Fruit fly (Drosophila melanogaster): Measurements from ENCODE around the gene fz4.

Gene fz4

DNA sequence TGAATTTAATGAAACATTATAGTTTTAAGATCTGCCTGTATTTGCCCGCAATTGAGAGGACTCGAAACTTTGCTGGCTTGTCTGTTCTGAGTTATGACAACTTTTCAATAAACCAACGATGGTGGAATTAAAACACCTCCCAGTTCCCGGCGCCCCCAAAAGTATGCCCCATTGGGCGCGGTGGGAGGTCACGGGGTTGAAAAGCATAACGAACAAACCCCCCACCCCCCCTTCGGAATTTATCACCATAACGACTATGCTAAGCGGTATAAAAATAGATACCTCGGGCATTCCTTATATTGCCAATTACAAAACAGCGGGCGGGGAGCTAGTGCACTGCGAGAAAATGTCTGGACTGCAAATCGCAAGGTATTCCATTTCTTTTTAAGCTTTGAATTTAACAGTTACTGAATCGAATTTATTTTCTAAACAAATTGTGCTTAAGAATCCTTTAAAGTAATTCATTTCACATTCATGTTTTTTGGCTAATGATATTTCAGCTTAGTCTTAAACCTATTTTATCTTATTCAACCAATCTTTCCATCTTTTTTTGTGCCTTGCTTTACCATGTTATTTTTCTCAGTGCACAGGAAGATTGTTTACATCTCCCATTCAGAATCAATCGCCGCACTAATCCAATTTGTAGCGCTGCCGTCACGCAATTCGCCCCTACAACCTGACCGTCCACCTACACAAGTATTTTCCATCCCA lies 8.7 kb downstream of the fz4 start:
- peak; percentile 84 for TF ChIP-seq CG5204 (GFP tag; optimal IDR thresholded peaks at IDR 0.05)
- peak; percentile 85 for TF ChIP-seq CG33017 (tag; optimal IDR thresholded peaks at IDR 0.05)
- peak; percentile 76 for TF ChIP-seq CG11617 (GFP tag; optimal IDR thresholded peaks at IDR 0.05)
- TF ChIP-seq CG12768 (GFP tag; optimal IDR thresholded peaks at IDR 0.05), result peak; percentile 66
- peak; percentile 78 for TF ChIP-seq CG7101 (tag; optimal IDR thresholded peaks at IDR 0.05)
- TF ChIP-seq CG1620 (GFP tag; optimal IDR thresholded peaks at IDR 0.05), result peak; percentile 61
- TF ChIP-seq CG14711 (tag; optimal IDR thresholded peaks at IDR 0.05), result peak; percentile 65
- TF ChIP-seq cic (GFP tag; optimal IDR thresholded peaks at IDR 0.05), result no peak
- peak; percentile 61 for TF ChIP-seq Crg-1 (GFP tag; optimal IDR thresholded peaks at IDR 0.05)
- TF ChIP-seq toe (GFP tag; optimal IDR thresholded peaks at IDR 0.05), result peak; percentile 64
- TF ChIP-seq cnc (optimal IDR thresholded peaks at IDR 0.05), result no peak
- TF ChIP-seq bab1 (GFP tag; optimal IDR thresholded peaks at IDR 0.05), result peak; percentile 80
- peak; percentile 56 for TF ChIP-seq Hr96 (GFP tag; optimal IDR thresholded peaks at IDR 0.05)
- TF ChIP-seq Mnt (GFP tag; optimal IDR thresholded peaks at IDR 0.05), result peak; percentile 36
- peak; percentile 77 for TF ChIP-seq CG7045 (GFP tag; optimal IDR thresholded peaks at IDR 0.05)
- no peak for TF ChIP-seq kay (GFP tag; ENCODE audit: borderline replicate concordance)
- peak; percentile 27 for TF ChIP-seq pad (GFP tag; optimal IDR thresholded peaks at IDR 0.05)
- peak; percentile 62 for TF ChIP-seq tj (GFP tag; optimal IDR thresholded peaks at IDR 0.05)
- TF ChIP-seq Clk (GFP tag; optimal IDR thresholded peaks at IDR 0.05), result peak; percentile 8
- peak; percentile 3 for TF ChIP-seq ovo (GFP tag; optimal IDR thresholded peaks at IDR 0.05)

DNA sequence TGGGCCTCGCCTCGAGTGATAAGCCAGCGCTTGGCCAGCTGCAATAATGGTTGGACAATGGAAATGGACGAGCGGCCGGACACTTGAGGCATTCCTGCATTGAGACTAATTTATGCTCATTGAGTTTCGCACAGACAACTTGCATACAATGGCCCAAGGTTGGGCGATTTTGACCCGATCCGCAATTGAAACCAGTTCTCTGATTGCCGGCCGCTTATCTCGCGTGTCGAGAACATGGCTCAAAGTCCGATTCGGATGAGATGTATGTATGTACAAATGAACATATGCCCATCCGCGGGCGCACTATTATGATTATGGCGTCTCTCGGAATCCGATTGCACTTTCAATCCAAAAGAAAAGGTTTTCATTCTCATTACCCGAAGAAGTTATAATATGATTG lies 9.4 kb downstream of the fz4 start:
- peak; percentile 13 for TF ChIP-seq CG12768 (GFP tag; optimal IDR thresholded peaks at IDR 0.05)
- no peak for TF ChIP-seq CG5204 (GFP tag; optimal IDR thresholded peaks at IDR 0.05)

dm6 chrX:7097859-7098303 lies 12.2 kb downstream of the fz4 start, which contains the start of gene Sxl:
Gene Sxl, minus strand, starts transcription at chrX:7098053.
- TF ChIP-seq Hr96 (GFP tag; optimal IDR thresholded peaks at IDR 0.05), result no peak
- TF ChIP-seq CG7045 (GFP tag; optimal IDR thresholded peaks at IDR 0.05), result no peak
- no peak for TF ChIP-seq Clk (GFP tag; optimal IDR thresholded peaks at IDR 0.05)
- TF ChIP-seq cnc (optimal IDR thresholded peaks at IDR 0.05), result no peak
- peak; percentile 58 for TF ChIP-seq cic (GFP tag; optimal IDR thresholded peaks at IDR 0.05)
- peak; percentile 46 for TF ChIP-seq CG7101 (tag; optimal IDR thresholded peaks at IDR 0.05)
- TF ChIP-seq toe (GFP tag; optimal IDR thresholded peaks at IDR 0.05), result no peak
- TF ChIP-seq Mnt (GFP tag; optimal IDR thresholded peaks at IDR 0.05), result peak; percentile 87
- peak; percentile 47 for TF ChIP-seq Crg-1 (GFP tag; optimal IDR thresholded peaks at IDR 0.05)
- TF ChIP-seq CG11617 (GFP tag; optimal IDR thresholded peaks at IDR 0.05), result peak; percentile 58
- TF ChIP-seq bab1 (GFP tag; optimal IDR thresholded peaks at IDR 0.05), result peak; percentile 85
- no peak for TF ChIP-seq kay (GFP tag; ENCODE audit: borderline replicate concordance)
- TF ChIP-seq CG12768 (GFP tag; optimal IDR thresholded peaks at IDR 0.05), result no peak
- TF ChIP-seq CG33017 (tag; optimal IDR thresholded peaks at IDR 0.05), result peak; percentile 11
- peak; percentile 13 for TF ChIP-seq pad (GFP tag; optimal IDR thresholded peaks at IDR 0.05)
- peak; percentile 62 for TF ChIP-seq CG1620 (GFP tag; optimal IDR thresholded peaks at IDR 0.05)
- TF ChIP-seq CG5204 (GFP tag; optimal IDR thresholded peaks at IDR 0.05), result no peak
- no peak for TF ChIP-seq ovo (GFP tag; optimal IDR thresholded peaks at IDR 0.05)
- peak; percentile 42 for TF ChIP-seq CG14711 (tag; optimal IDR thresholded peaks at IDR 0.05)
- TF ChIP-seq tj (GFP tag; optimal IDR thresholded peaks at IDR 0.05), result no peak

- TF ChIP-seq CG14711 (tag; optimal IDR thresholded peaks at IDR 0.05) (no peak), CG1620 (GFP tag; optimal IDR thresholded peaks at IDR 0.05) (no peak), tj (GFP tag; optimal IDR thresholded peaks at IDR 0.05) (peak; percentile 50), bab1 (GFP tag; optimal IDR thresholded peaks at IDR 0.05) (no peak), kay (GFP tag; ENCODE audit: borderline replicate concordance) (no peak), Mnt (GFP tag; optimal IDR thresholded peaks at IDR 0.05) (no peak), CG12768 (GFP tag; optimal IDR thresholded peaks at IDR 0.05) (no peak), cic (GFP tag; optimal IDR thresholded peaks at IDR 0.05) (peak; percentile 25), CG33017 (tag; optimal IDR thresholded peaks at IDR 0.05) (no peak), Clk (GFP tag; optimal IDR thresholded peaks at IDR 0.05) (no peak), ovo (GFP tag; optimal IDR thresholded peaks at IDR 0.05) (peak; percentile 52)
These were observed 12.9 kb downstream of the fz4 start for dm6 chrX:7097071-7097858.

DNA sequence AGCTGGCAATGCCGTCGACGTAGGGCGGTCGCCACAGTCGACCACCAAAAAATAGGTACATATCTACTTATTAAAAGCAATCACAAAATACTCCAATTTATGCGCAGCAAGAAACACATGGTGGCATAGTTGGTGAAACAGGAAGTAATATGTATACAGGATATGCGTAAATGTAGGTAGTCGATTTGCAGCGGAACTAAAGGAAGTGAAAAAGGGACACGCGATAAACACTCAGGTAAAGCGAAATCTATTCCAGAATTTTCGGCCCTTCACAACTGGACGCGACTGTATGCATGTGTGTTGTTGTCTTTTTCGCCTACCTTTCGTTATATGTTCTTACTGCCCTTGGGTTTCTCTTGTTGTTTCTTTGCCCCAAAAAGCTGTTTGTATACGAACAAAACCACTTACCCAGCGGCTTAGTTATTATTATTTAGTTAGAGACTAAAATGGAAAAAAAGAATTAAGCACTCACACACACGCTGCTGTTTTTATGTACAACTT lies 13.6 kb downstream of the fz4 start:
- TF ChIP-seq ovo (GFP tag; optimal IDR thresholded peaks at IDR 0.05) (no peak), cic (GFP tag; optimal IDR thresholded peaks at IDR 0.05) (no peak), Clk (GFP tag; optimal IDR thresholded peaks at IDR 0.05) (no peak), bab1 (GFP tag; optimal IDR thresholded peaks at IDR 0.05) (peak; percentile 92), kay (GFP tag; ENCODE audit: borderline replicate concordance) (no peak), Mnt (GFP tag; optimal IDR thresholded peaks at IDR 0.05) (no peak), CG5204 (GFP tag; optimal IDR thresholded peaks at IDR 0.05) (no peak), tj (GFP tag; optimal IDR thresholded peaks at IDR 0.05) (peak; percentile 74), CG33017 (tag; optimal IDR thresholded peaks at IDR 0.05) (peak; percentile 61), cnc (optimal IDR thresholded peaks at IDR 0.05) (no peak), CG7101 (tag; optimal IDR thresholded peaks at IDR 0.05) (peak; percentile 78), CG1620 (GFP tag; optimal IDR thresholded peaks at IDR 0.05) (peak; percentile 14), CG14711 (tag; optimal IDR thresholded peaks at IDR 0.05) (peak; percentile 63), CG7045 (GFP tag; optimal IDR thresholded peaks at IDR 0.05) (peak; percentile 34), toe (GFP tag; optimal IDR thresholded peaks at IDR 0.05) (no peak), CG11617 (GFP tag; optimal IDR thresholded peaks at IDR 0.05) (peak; percentile 59), CG12768 (GFP tag; optimal IDR thresholded peaks at IDR 0.05) (peak; percentile 57), Crg-1 (GFP tag; optimal IDR thresholded peaks at IDR 0.05) (no peak), Hr96 (GFP tag; optimal IDR thresholded peaks at IDR 0.05) (peak; percentile 67), pad (GFP tag; optimal IDR thresholded peaks at IDR 0.05) (peak; percentile 51)
